Comparison of ENCODE assay signal across 4 fruit fly cellular contexts in the genomic region with DNA sequence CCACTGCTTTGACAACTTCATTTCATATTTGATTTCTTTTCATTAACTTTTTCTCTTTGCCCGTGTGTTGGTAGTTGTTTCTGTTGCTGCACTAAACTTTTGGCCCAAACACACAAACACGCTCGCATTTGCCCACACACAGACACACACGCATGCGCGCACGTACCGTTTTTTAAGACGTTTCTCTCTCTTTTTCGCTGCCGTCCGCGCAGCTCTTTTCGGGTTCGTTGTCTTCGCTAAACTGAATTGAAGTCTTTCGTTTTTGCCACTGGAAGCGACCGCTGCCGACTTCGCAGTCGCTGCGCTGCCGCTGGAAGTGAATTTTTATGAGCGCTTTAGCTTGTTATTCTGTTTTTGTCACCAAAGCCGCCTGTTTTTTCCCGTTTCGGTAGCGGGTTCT.
TF ChIP-seq lines count a peak whose summit lies in the region.

A gene (minus strand): TSS at position 246 of the 400 bp plus-strand sequence.

- TF ChIP-seq CTCF in whole organism, embryonic (GFP tag; optimal IDR thresholded peaks at IDR 0.05; lab: Kevin White, UChicago) = no peak

TF ChIP-seq in whole organism, embryonic, 481 proteins besides CTCF, POLR2A, EP300 and RAD21 (continues in another document):
- TF ChIP-seq Oaz (GFP tag; IDR thresholded peaks at IDR 0.05; lab: Robert Waterston, UW) = no peak
- TF ChIP-seq Med (GFP tag; lab: Kevin White, UChicago) = peak; percentile 31
- TF ChIP-seq CG13123 (GFP tag; optimal IDR thresholded peaks at IDR 0.05; lab: Kevin White, UChicago) = no peak
- no peak for TF ChIP-seq slp2 (GFP tag; optimal IDR thresholded peaks at IDR 0.05; lab: Kevin White, UChicago)
- TF ChIP-seq CG11696 (GFP tag; IDR thresholded peaks at IDR 0.05; lab: Robert Waterston, UW) = no peak
- no peak for TF ChIP-seq CG3163 (GFP tag; optimal IDR thresholded peaks at IDR 0.05; lab: Kevin White, UChicago)
- TF ChIP-seq bbx (GFP tag; IDR thresholded peaks at IDR 0.05; lab: Robert Waterston, UW; ENCODE audit: partially characterized antibody) = peak; percentile 44
- TF ChIP-seq cg (GFP tag; optimal IDR thresholded peaks at IDR 0.05; lab: Kevin White, UChicago) = peak; percentile 78
- no peak for TF ChIP-seq CG3995 (GFP tag; optimal IDR thresholded peaks at IDR 0.05; lab: Kevin White, UChicago)
- no peak for TF ChIP-seq ind (GFP tag; optimal IDR thresholded peaks at IDR 0.05; lab: Kevin White, UChicago)
- no peak for TF ChIP-seq TFAM (GFP tag; optimal IDR thresholded peaks at IDR 0.05; lab: Kevin White, UChicago)
- TF ChIP-seq CG8359 (GFP tag; optimal IDR thresholded peaks at IDR 0.05; lab: Kevin White, UChicago; ENCODE audit: borderline replicate concordance) = no peak
- TF ChIP-seq mam (GFP tag; optimal IDR thresholded peaks at IDR 0.05; lab: Kevin White, UChicago) = no peak
- TF ChIP-seq CG8765 (GFP tag; IDR thresholded peaks at IDR 0.05; lab: Robert Waterston, UW) = no peak
- no peak for TF ChIP-seq BtbVII (GFP tag; optimal IDR thresholded peaks at IDR 0.05; lab: Kevin White, UChicago)
- no peak for TF ChIP-seq eyg (GFP tag; optimal IDR thresholded peaks at IDR 0.05; lab: Kevin White, UChicago)
- no peak for TF ChIP-seq seq (GFP tag; IDR thresholded peaks at IDR 0.05; lab: Robert Waterston, UW)
- TF ChIP-seq Adf1 (GFP tag; IDR thresholded peaks at IDR 0.05; lab: Robert Waterston, UW) = peak; percentile 86
- peak; percentile 85 for TF ChIP-seq CG11247 (GFP tag; IDR thresholded peaks at IDR 0.05; lab: Robert Waterston, UW)
- no peak for TF ChIP-seq sisA (GFP tag; IDR thresholded peaks at IDR 0.05; lab: Robert Waterston, UW)
- TF ChIP-seq oc (tag; optimal IDR thresholded peaks at IDR 0.05; lab: Kevin White, UChicago) = peak; percentile 37
- TF ChIP-seq CG6175 (GFP tag; IDR thresholded peaks at IDR 0.05; lab: Robert Waterston, UW) = no peak
- TF ChIP-seq CG17385 (GFP tag; optimal IDR thresholded peaks at IDR 0.05; lab: Kevin White, UChicago) = no peak

TF ChIP-seq in whole organism, prepupa, 60 proteins besides CTCF, POLR2A, EP300 and RAD21:
- no peak for TF ChIP-seq Sox14 (GFP tag; optimal IDR thresholded peaks at IDR 0.05; lab: Kevin White, UChicago)
- TF ChIP-seq eg (GFP tag; IDR thresholded peaks at IDR 0.05; lab: Robert Waterston, UW) = peak; percentile 39; the same call in 1 of the 3 replicates

TF ChIP-seq in whole organism, pupa, 21 proteins besides CTCF, POLR2A, EP300 and RAD21:
- TF ChIP-seq CG8301 (tag; optimal IDR thresholded peaks at IDR 0.05; lab: Kevin White, UChicago) = no peak
- no peak for TF ChIP-seq Pif1B (GFP tag; optimal IDR thresholded peaks at IDR 0.05; lab: Kevin White, UChicago)
- peak; percentile 58 for TF ChIP-seq EcR (GFP tag; optimal IDR thresholded peaks at IDR 0.05; lab: Kevin White, UChicago)
- TF ChIP-seq CG12605 (GFP tag; IDR thresholded peaks at IDR 0.05; lab: Robert Waterston, UW) = no peak
- peak; percentile 42; the same call in 1 of the 2 replicates for TF ChIP-seq Ets98B (GFP tag; IDR thresholded peaks at IDR 0.05; lab: Robert Waterston, UW)

TF ChIP-seq in whole organism, wandering third instar larva, 38 proteins besides CTCF, POLR2A, EP300 and RAD21:
- TF ChIP-seq pan (optimal IDR thresholded peaks at IDR 0.05; lab: Kevin White, UChicago) (no peak), dmrt93B (GFP tag; optimal IDR thresholded peaks at IDR 0.05; lab: Kevin White, UChicago) (no peak), rgr (GFP tag; optimal IDR thresholded peaks at IDR 0.05; lab: Kevin White, UChicago) (no peak), Dif (GFP tag; optimal IDR thresholded peaks at IDR 0.05; lab: Kevin White, UChicago; ENCODE audit: partially characterized antibody) (peak; percentile 31), lola (GFP tag; optimal IDR thresholded peaks at IDR 0.05; lab: Kevin White, UChicago) (no peak), dl (GFP tag; optimal IDR thresholded peaks at IDR 0.05; lab: Kevin White, UChicago; ENCODE audit: insufficient read depth in 1 of 2, partially characterized antibody in 2 of 2) (peak in 1 of 2 experiments; percentile 1), Hr78 (GFP tag; optimal IDR thresholded peaks at IDR 0.05; lab: Kevin White, UChicago) (no peak), dsf (GFP tag; optimal IDR thresholded peaks at IDR 0.05; lab: Kevin White, UChicago; ENCODE audit: borderline replicate concordance) (no peak), ey (GFP tag; optimal IDR thresholded peaks at IDR 0.05; lab: Kevin White, UChicago) (no peak), brk (GFP tag; optimal IDR thresholded peaks at IDR 0.05; lab: Kevin White, UChicago) (no peak), usp (GFP tag; optimal IDR thresholded peaks at IDR 0.05; lab: Kevin White, UChicago) (no peak), Rel (GFP tag; optimal IDR thresholded peaks at IDR 0.05; lab: Kevin White, UChicago) (no peak), Rel (tag; optimal IDR thresholded peaks at IDR 0.05; lab: Kevin White, UChicago) (peak; percentile 14), br (GFP tag; optimal IDR thresholded peaks at IDR 0.05; lab: Kevin White, UChicago) (no peak), jim (GFP tag; optimal IDR thresholded peaks at IDR 0.05; lab: Kevin White, UChicago) (no peak), OdsH (GFP tag; optimal IDR thresholded peaks at IDR 0.05; lab: Kevin White, UChicago) (no peak), GATAd (GFP tag; optimal IDR thresholded peaks at IDR 0.05; lab: Kevin White, UChicago) (no peak), h (GFP tag; optimal IDR thresholded peaks at IDR 0.05; lab: Kevin White, UChicago) (no peak), Hnf4 (GFP tag; optimal IDR thresholded peaks at IDR 0.05; lab: Kevin White, UChicago) (no peak), CG9705 (GFP tag; optimal IDR thresholded peaks at IDR 0.05; lab: Kevin White, UChicago) (no peak), Mio (GFP tag; optimal IDR thresholded peaks at IDR 0.05; lab: Kevin White, UChicago) (no peak), Dfd (GFP tag; optimal IDR thresholded peaks at IDR 0.05; lab: Kevin White, UChicago) (no peak), sv (GFP tag; optimal IDR thresholded peaks at IDR 0.05; lab: Kevin White, UChicago) (no peak), Abd-B (GFP tag; optimal IDR thresholded peaks at IDR 0.05; lab: Kevin White, UChicago) (no peak), Sp1 (GFP tag; optimal IDR thresholded peaks at IDR 0.05; lab: Kevin White, UChicago) (no peak), foxo (GFP tag; optimal IDR thresholded peaks at IDR 0.05; lab: Kevin White, UChicago) (no peak), woc (GFP tag; optimal IDR thresholded peaks at IDR 0.05; lab: Kevin White, UChicago) (no peak), Hr83 (GFP tag; optimal IDR thresholded peaks at IDR 0.05; lab: Kevin White, UChicago; ENCODE audit: poor library complexity, severe bottlenecking) (no peak), Vsx2 (GFP tag; optimal IDR thresholded peaks at IDR 0.05; lab: Kevin White, UChicago; ENCODE audit: partially characterized antibody) (peak; percentile 6), CrebA (GFP tag; optimal IDR thresholded peaks at IDR 0.05; lab: Kevin White, UChicago; ENCODE audit: borderline replicate concordance) (no peak), fru (GFP tag; optimal IDR thresholded peaks at IDR 0.05; lab: Kevin White, UChicago) (no peak)
TF ChIP-seq in whole organism, wandering third instar larva: peak in this region for 4.
